Fruit fly (Drosophila melanogaster): ENCODE measurements around the gene Nepl11.

The Nepl11 gene

DNA sequence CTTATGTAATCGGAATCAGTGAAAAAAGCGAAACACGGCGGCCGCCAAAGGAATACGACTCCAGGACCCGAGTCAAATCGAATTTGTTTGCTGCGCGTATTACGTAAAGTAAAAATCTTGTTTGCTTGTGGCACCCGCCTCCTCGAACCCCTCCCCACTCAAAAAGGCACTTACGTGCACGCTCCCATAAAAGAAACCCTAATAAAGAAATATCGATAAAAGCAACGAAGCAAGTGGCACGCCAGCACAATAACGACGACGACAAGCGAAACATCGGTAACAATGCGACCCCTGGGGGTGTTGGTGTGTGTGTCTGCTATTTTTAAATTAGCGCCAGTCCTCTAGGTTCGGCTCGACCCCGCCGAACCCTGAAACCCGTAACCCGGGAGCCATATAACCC is 12.4 kb downstream of the Nepl11 start (continued):
- TF ChIP-seq vfl (GFP tag; optimal IDR thresholded peaks at IDR 0.05) = no peak
- TF ChIP-seq her (GFP tag; optimal IDR thresholded peaks at IDR 0.05) = no peak
- no peak for TF ChIP-seq Bgb (GFP tag; IDR thresholded peaks at IDR 0.05; ENCODE audit: partially characterized antibody)
- no peak for TF ChIP-seq Adf1 (GFP tag; IDR thresholded peaks at IDR 0.05)
- TF ChIP-seq CG10979 (tag; optimal IDR thresholded peaks at IDR 0.05) = no peak
- TF ChIP-seq Bdp1 (GFP tag; optimal IDR thresholded peaks at IDR 0.05) = no peak
- TF ChIP-seq CG7745 (tag; optimal IDR thresholded peaks at IDR 0.05) = no peak
- TF ChIP-seq Trl (optimal IDR thresholded peaks at IDR 0.05) = no peak
- TF ChIP-seq Trl (GFP tag; optimal IDR thresholded peaks at IDR 0.05) = no peak
- TF ChIP-seq NFAT (GFP tag; IDR thresholded peaks at IDR 0.05) = no peak
- TF ChIP-seq MTF-1 (GFP tag; optimal IDR thresholded peaks at IDR 0.05; ENCODE audit: borderline replicate concordance) = no peak
- peak; percentile 30; the same call in 1 of the 2 replicates for TF ChIP-seq Dref (GFP tag; IDR thresholded peaks at IDR 0.05)
- TF ChIP-seq Gug (GFP tag; IDR thresholded peaks at IDR 0.05) = no peak
- no peak for TF ChIP-seq CG14965 (GFP tag; optimal IDR thresholded peaks at IDR 0.05; ENCODE audit: borderline replicate concordance)
- peak; percentile 27; the same call in 1 of the 2 replicates for TF ChIP-seq amos (GFP tag; IDR thresholded peaks at IDR 0.05; ENCODE audit: partially characterized antibody)
- TF ChIP-seq Dek (tag; optimal IDR thresholded peaks at IDR 0.05) = no peak
- no peak for TF ChIP-seq CG16815 (GFP tag; optimal IDR thresholded peaks at IDR 0.05)
- no peak for TF ChIP-seq CG15514 (GFP tag; optimal IDR thresholded peaks at IDR 0.05)
- no peak for TF ChIP-seq tll (GFP tag; optimal IDR thresholded peaks at IDR 0.05)
- TF ChIP-seq D19B (GFP tag; optimal IDR thresholded peaks at IDR 0.05) = no peak
- 0 out of 4 replicates have a peak, but pooled peaks have one; percentile 6 for TF ChIP-seq chinmo (GFP tag; IDR thresholded peaks at IDR 0.05; ENCODE audit: partially characterized antibody)
- TF ChIP-seq ara (GFP tag; IDR thresholded peaks at IDR 0.05) = no peak
- no peak for TF ChIP-seq D (optimal IDR thresholded peaks at IDR 0.05)
- TF ChIP-seq D (GFP tag; optimal IDR thresholded peaks at IDR 0.05) = no peak
- no peak for TF ChIP-seq scrt (GFP tag; optimal IDR thresholded peaks at IDR 0.05)
- no peak for TF ChIP-seq gcm (GFP tag; optimal IDR thresholded peaks at IDR 0.05)
- TF ChIP-seq HLH3B (GFP tag; IDR thresholded peaks at IDR 0.05) = no peak
- TF ChIP-seq nmo (GFP tag; optimal IDR thresholded peaks at IDR 0.05) = no peak
- peak; percentile 88 for TF ChIP-seq abd-A (tag; optimal IDR thresholded peaks at IDR 0.05)
- no peak for TF ChIP-seq twi (tag; optimal IDR thresholded peaks at IDR 0.05)
- no peak for TF ChIP-seq lola (GFP tag; optimal IDR thresholded peaks at IDR 0.05)
- TF ChIP-seq fd96Cb (tag; optimal IDR thresholded peaks at IDR 0.05) = no peak
- TF ChIP-seq unc-4 (GFP tag; IDR thresholded peaks at IDR 0.05; ENCODE audit: partially characterized antibody) = 0 out of 2 replicates have a peak, but pooled peaks have one; percentile 12
- no peak for TF ChIP-seq tx (GFP tag; optimal IDR thresholded peaks at IDR 0.05)
- TF ChIP-seq zfh1 (GFP tag; IDR thresholded peaks at IDR 0.05) = no peak
- TF ChIP-seq CG4328 (GFP tag; optimal IDR thresholded peaks at IDR 0.05) = no peak
- TF ChIP-seq Doc2 (GFP tag; IDR thresholded peaks at IDR 0.05) = no peak
- no peak for TF ChIP-seq CG9215 (GFP tag; IDR thresholded peaks at IDR 0.05)
- TF ChIP-seq CG14050 (GFP tag; IDR thresholded peaks at IDR 0.05) = no peak
- no peak for TF ChIP-seq Lim3 (GFP tag; IDR thresholded peaks at IDR 0.05)
- TF ChIP-seq BEAF-32 (GFP tag; optimal IDR thresholded peaks at IDR 0.05) = peak; percentile 10
- no peak for TF ChIP-seq CG15696 (tag; optimal IDR thresholded peaks at IDR 0.05)
- no peak for TF ChIP-seq Usf (GFP tag; optimal IDR thresholded peaks at IDR 0.05)
- TF ChIP-seq tin (GFP tag; optimal IDR thresholded peaks at IDR 0.05) = no peak
- TF ChIP-seq CG8478 (optimal IDR thresholded peaks at IDR 0.05) = no peak
- TF ChIP-seq CG8944 (GFP tag; optimal IDR thresholded peaks at IDR 0.05) = no peak
- TF ChIP-seq Hey (tag; optimal IDR thresholded peaks at IDR 0.05) = peak; percentile 42
- TF ChIP-seq hkb (optimal IDR thresholded peaks at IDR 0.05) = no peak
- TF ChIP-seq hkb (GFP tag; IDR thresholded peaks at IDR 0.05) = no peak
- 0 out of 3 replicates have a peak, but pooled peaks have one; percentile 32 for TF ChIP-seq zen2 (GFP tag; IDR thresholded peaks at IDR 0.05; ENCODE audit: partially characterized antibody)
- TF ChIP-seq bigmax (GFP tag; optimal IDR thresholded peaks at IDR 0.05) = no peak

Measured in whole organism, embryonic.